Worm (Caenorhabditis elegans): ENCODE data around the gene B0496.1.

ce11 chrIV:7445236-7445635 lies 859 bp upstream of the B0496.1 start, which contains the start of gene valv-1:
- no peak for TF ChIP-seq tbx-2 (tag; optimal IDR thresholded peaks at IDR 0.05)
- TF ChIP-seq nhr-237 (tag; optimal IDR thresholded peaks at IDR 0.05) = no peak
